Worm (Caenorhabditis elegans) whole organism, young adult: ENCODE data around the gene B0361.9.
A peak's percentile ranks its signal among the peaks of the same experiment; 100 is the strongest.

ENCODE experiments used
- B0019.2 ChIP-seq: fragments of 200-800 bp; sonication (Bioruptor generic); conservative IDR thresholded peaks from 2 replicates; pipeline ENCODE4 v1.3.6; 2022; ENCODE audit warnings: missing genetic modification reagents, missing genetic modification characterization, missing compliant biosample characterization
- B0035.1 ChIP-seq: sonication (generic microtip); optimal IDR thresholded peaks from 2 replicates; lab custom pipeline; 2016; ENCODE audit warnings: missing genetic modification characterization, mild to moderate bottlenecking, missing compliant biosample characterization, missing genotype, missing genetic modification reagents
- D2030.7 ChIP-seq: fragments of 200-800 bp; sonication (Bioruptor generic); IDR thresholded peaks from 2 replicates; pipeline ENCODE4 v1.3.6; 2022; ENCODE audit warnings: missing genetic modification reagents, missing genetic modification characterization, missing compliant biosample characterization
- F33H1.4 ChIP-seq: fragments of 200-800 bp; sonication (Bioruptor generic); IDR thresholded peaks from 2 replicates; pipeline ENCODE4 v1.3.6; 2022; ENCODE audit warnings: missing genetic modification reagents, missing genetic modification characterization, missing compliant biosample characterization
- F37B4.10 ChIP-seq: fragments of 200-800 bp; sonication (Bioruptor generic); IDR thresholded peaks from 2 replicates; pipeline ENCODE4 v1.3.6; 2022; ENCODE audit warnings: missing genetic modification characterization, missing compliant biosample characterization
- F39B2.1 ChIP-seq: fragments of 200-800 bp; sonication (Bioruptor generic); IDR thresholded peaks from 2 replicates; pipeline ENCODE4 v1.3.6; 2022; ENCODE audit warnings: missing genetic modification reagents, missing genetic modification characterization, missing compliant biosample characterization
- Y53F4B.3 ChIP-seq: fragments of 200-800 bp; sonication (Bioruptor generic); IDR thresholded peaks from 2 replicates; pipeline ENCODE4 v1.3.6; 2022; ENCODE audit warnings: missing genetic modification reagents, missing genetic modification characterization, missing compliant biosample characterization
- Y53G8AR.9 ChIP-seq: fragments of 200-800 bp; sonication (Bioruptor generic); conservative IDR thresholded peaks from 2 replicates; pipeline ENCODE4 v1.3.6; 2022; ENCODE audit warnings: missing genetic modification reagents, missing genetic modification characterization, missing compliant biosample characterization
- Y67H2A.10 ChIP-seq: fragments of 200-800 bp; sonication (Bioruptor generic); conservative IDR thresholded peaks from 2 replicates; pipeline ENCODE4 v1.3.6; 2022; ENCODE audit warnings: missing genetic modification reagents, missing genetic modification characterization, missing compliant biosample characterization
- ama-1 ChIP-seq, 3 experiments: fragments of 150-350 bp in 1 of 3; sonication (generic microtip) in 2 of 3; optimal IDR thresholded peaks; 2 replicates each; lab custom pipeline; 2014 to 2018; ENCODE audit warnings: missing biosample characterization in 2 of 3, missing genetic modification characterization in 2 of 3, missing genetic modification reagents in 2 of 3
- attf-3 ChIP-seq: fragments of 200-800 bp; sonication (Bioruptor generic); conservative IDR thresholded peaks from 2 replicates; pipeline ENCODE4 v1.3.6; 2022; ENCODE audit warnings: missing genetic modification reagents, missing genetic modification characterization, missing compliant biosample characterization
- attf-5 ChIP-seq: fragments of 200-800 bp; sonication (Bioruptor generic); optimal IDR thresholded peaks from 2 replicates; lab custom pipeline; 2018; ENCODE audit warnings: mild to moderate bottlenecking, missing genetic modification characterization, missing compliant biosample characterization
- attf-6 ChIP-seq: fragments of 200-800 bp; sonication (Bioruptor generic); IDR thresholded peaks from 2 replicates; pipeline ENCODE4 v1.3.6; 2022; ENCODE audit warnings: missing genetic modification reagents, missing genetic modification characterization, missing compliant biosample characterization
- cebp-2 ChIP-seq: fragments of 200-800 bp; sonication (Bioruptor generic); IDR thresholded peaks from 2 replicates; pipeline ENCODE4 v1.3.6; 2022; ENCODE audit warnings: missing genetic modification characterization, missing compliant biosample characterization
- ceh-27 ChIP-seq: fragments of 200-800 bp; sonication (Bioruptor generic); optimal IDR thresholded peaks from 2 replicates; lab custom pipeline; 2018; ENCODE audit warnings: mild to moderate bottlenecking, missing genetic modification characterization, moderate library complexity, missing compliant biosample characterization
- dpl-1 ChIP-seq: fragments of 150-350 bp; optimal IDR thresholded peaks from 2 replicates; lab custom pipeline; 2014; ENCODE audit warnings: missing biosample characterization, missing genetic modification reagents, missing genetic modification characterization
- efl-1 ChIP-seq: fragments of 150-350 bp; optimal IDR thresholded peaks from 2 replicates; lab custom pipeline; 2014; ENCODE audit warnings: missing biosample characterization, missing genetic modification reagents, missing genetic modification characterization
- egl-18 ChIP-seq: fragments of 200-800 bp; sonication (Bioruptor generic); IDR thresholded peaks from 2 replicates; pipeline ENCODE4 v1.3.6; 2022; ENCODE audit warnings: missing genetic modification reagents, missing genetic modification characterization, missing compliant biosample characterization
- egrh-3 ChIP-seq: fragments of 200-800 bp; sonication (Bioruptor generic); IDR thresholded peaks from 2 replicates; pipeline ENCODE4 v1.3.6; 2022; ENCODE audit warnings: missing genetic modification reagents, missing genetic modification characterization, missing compliant biosample characterization
- ekl-4 ChIP-seq: fragments of 200-800 bp; sonication (Bioruptor generic); IDR thresholded peaks from 2 replicates; pipeline ENCODE4 v1.3.6; 2022; ENCODE audit warnings: missing genetic modification reagents, missing genetic modification characterization, missing compliant biosample characterization
- ets-4 ChIP-seq: fragments of 200-800 bp; sonication (Bioruptor generic); optimal IDR thresholded peaks from 2 replicates; lab custom pipeline; 2018; ENCODE audit warnings: mild to moderate bottlenecking, missing genetic modification characterization, missing compliant biosample characterization
- fkh-3 ChIP-seq: sonication (generic microtip); optimal IDR thresholded peaks from 2 replicates; lab custom pipeline; 2016; ENCODE audit warnings: mild to moderate bottlenecking, missing genetic modification characterization, missing compliant biosample characterization
- gei-17 ChIP-seq: fragments of 200-800 bp; sonication (Bioruptor generic); optimal IDR thresholded peaks from 2 replicates; lab custom pipeline; 2018; ENCODE audit warnings: mild to moderate bottlenecking, missing genetic modification characterization, missing compliant biosample characterization
- him-1 ChIP-seq: sonication (generic microtip); optimal IDR thresholded peaks from 2 replicates; lab custom pipeline; 2016; ENCODE audit warnings: missing genotype, missing genetic modification reagents, missing genetic modification characterization, missing compliant biosample characterization
- hmg-20 ChIP-seq: fragments of 200-800 bp; sonication (Bioruptor generic); IDR thresholded peaks from 2 replicates; pipeline ENCODE4 v1.3.6; 2022; ENCODE audit warnings: missing genetic modification reagents, missing genetic modification characterization, missing compliant biosample characterization
- hrde-1 ChIP-seq: sonication (generic microtip); optimal IDR thresholded peaks from 2 replicates; lab custom pipeline; 2016; ENCODE audit warnings: missing genetic modification characterization, mild to moderate bottlenecking, missing compliant biosample characterization, moderate library complexity, missing genotype, missing genetic modification reagents, borderline replicate concordance
- lin-26 ChIP-seq: fragments of 200-800 bp; sonication (Bioruptor generic); IDR thresholded peaks from 2 replicates; pipeline ENCODE4 v1.3.6; 2022; ENCODE audit warnings: missing genetic modification reagents, missing genetic modification characterization, missing compliant biosample characterization
- lin-35 ChIP-seq, 3 experiments: fragments of 150-350 bp in 2 of 3; sonication (generic microtip) in 1 of 3; optimal IDR thresholded peaks; 2 replicates each; lab custom pipeline; 2014 to 2018; ENCODE audit warnings: missing biosample characterization in 3 of 3, missing genetic modification characterization in 3 of 3, missing genetic modification reagents in 3 of 3
- lir-1 ChIP-seq: fragments of 200-800 bp; sonication (Bioruptor generic); conservative IDR thresholded peaks from 2 replicates; pipeline ENCODE4 v1.3.6; 2022; ENCODE audit warnings: missing genetic modification reagents, missing genetic modification characterization, missing compliant biosample characterization
- lsl-1 ChIP-seq: fragments of 200-800 bp; sonication (Bioruptor generic); optimal IDR thresholded peaks from 2 replicates; lab custom pipeline; 2018; ENCODE audit warnings: mild to moderate bottlenecking, missing genetic modification characterization, moderate library complexity, missing compliant biosample characterization
- madf-3 ChIP-seq: fragments of 200-800 bp; sonication (Bioruptor generic); IDR thresholded peaks from 2 replicates; pipeline ENCODE4 v1.3.6; 2022; ENCODE audit warnings: missing genetic modification reagents, missing genetic modification characterization, missing compliant biosample characterization
- madf-6 ChIP-seq: fragments of 200-800 bp; sonication (Bioruptor generic); IDR thresholded peaks from 2 replicates; pipeline ENCODE4 v1.3.6; 2022; ENCODE audit warnings: missing genetic modification reagents, missing genetic modification characterization, missing compliant biosample characterization
- mcd-1 ChIP-seq: fragments of 200-800 bp; sonication (Bioruptor generic); IDR thresholded peaks from 2 replicates; pipeline ENCODE4 v1.3.6; 2022; ENCODE audit warnings: missing genetic modification reagents, missing genetic modification characterization, missing compliant biosample characterization
- mxl-1 ChIP-seq: sonication (generic microtip); optimal IDR thresholded peaks from 2 replicates; lab custom pipeline; 2016; ENCODE audit warnings: missing genetic modification characterization, missing compliant biosample characterization
- nfya-2 ChIP-seq: fragments of 200-800 bp; sonication (Bioruptor generic); IDR thresholded peaks from 2 replicates; pipeline ENCODE4 v1.3.6; 2022; ENCODE audit warnings: missing genetic modification reagents, missing genetic modification characterization, missing compliant biosample characterization
- nhr-80 ChIP-seq: sonication (generic microtip); optimal IDR thresholded peaks from 2 replicates; lab custom pipeline; 2016; ENCODE audit warnings: missing genetic modification characterization, missing compliant biosample characterization
- nhr-90 ChIP-seq: sonication (generic microtip); optimal IDR thresholded peaks from 2 replicates; lab custom pipeline; 2016; ENCODE audit warnings: missing genotype, mild to moderate bottlenecking, missing genetic modification characterization, missing compliant biosample characterization
- repo-1 ChIP-seq: sonication (generic microtip); optimal IDR thresholded peaks from 2 replicates; lab custom pipeline; 2017; ENCODE audit warnings: mild to moderate bottlenecking, missing genetic modification characterization, missing compliant biosample characterization
- snpc-1.1 ChIP-seq: sonication (generic microtip); optimal IDR thresholded peaks from 2 replicates; lab custom pipeline; 2017; ENCODE audit warnings: missing genetic modification characterization, mild to moderate bottlenecking, missing compliant biosample characterization, antibody characterized with exemption, moderate library complexity, missing genotype, missing genetic modification reagents; ENCODE audit not compliant: insufficient read depth
- snpc-1.3 ChIP-seq: sonication (generic microtip); optimal IDR thresholded peaks from 2 replicates; lab custom pipeline; 2017; ENCODE audit warnings: missing genetic modification characterization, mild to moderate bottlenecking, missing compliant biosample characterization, antibody characterized with exemption, moderate library complexity, missing genotype, missing genetic modification reagents; ENCODE audit not compliant: insufficient read depth
- sptf-2 ChIP-seq: fragments of 200-800 bp; sonication (Bioruptor generic); optimal IDR thresholded peaks from 2 replicates; lab custom pipeline; 2018; ENCODE audit warnings: mild to moderate bottlenecking, missing genetic modification characterization, missing compliant biosample characterization
- unc-62 ChIP-seq: fragments of 150-350 bp; optimal IDR thresholded peaks from 2 replicates; lab custom pipeline; 2014; ENCODE audit warnings: missing biosample characterization, missing genetic modification reagents, missing genetic modification characterization
- ztf-22 ChIP-seq: fragments of 200-800 bp; sonication (Bioruptor generic); optimal IDR thresholded peaks from 2 replicates; lab custom pipeline; 2018; ENCODE audit warnings: mild to moderate bottlenecking, missing genetic modification characterization, moderate library complexity, missing compliant biosample characterization
- ztf-28 ChIP-seq: fragments of 200-800 bp; sonication (Bioruptor generic); IDR thresholded peaks from 2 replicates; pipeline ENCODE4 v1.3.6; 2022; ENCODE audit warnings: missing genetic modification reagents, missing genetic modification characterization, missing compliant biosample characterization
- ztf-3 ChIP-seq: fragments of 200-800 bp; sonication (Bioruptor generic); optimal IDR thresholded peaks from 2 replicates; lab custom pipeline; 2018; ENCODE audit warnings: mild to moderate bottlenecking, missing genetic modification characterization, missing compliant biosample characterization

The B0361.9 gene

ce11 chrIII:7278491-7278890 lies 20.9 kb downstream of the B0361.9 start (continued):
- TF ChIP-seq lsl-1 (no peak), F37B4.10 (GFP tag; lab: Robert Waterston, UW) (no peak), hrde-1 (tag; lab: Kevin White, UChicago) (no peak), attf-3 (peak; percentile 46; the same call in 1 of the 2 replicates), sptf-2 (GFP tag; lab: Kevin White, UChicago) (no peak), mxl-1 (tag; lab: Kevin White, UChicago) (no peak), madf-6 (GFP tag; lab: Robert Waterston, UW) (no peak), egl-18 (no peak), Y53G8AR.9 (GFP tag; lab: Robert Waterston, UW) (peak; percentile 79), lir-1 (GFP tag; lab: Robert Waterston, UW) (no peak), gei-17 (GFP tag; lab: Kevin White, UChicago) (peak; percentile 83), ztf-22 (no peak), hmg-20 (GFP tag; lab: Robert Waterston, UW) (0 out of 2 replicates have a peak, but pooled peaks have one; percentile 32), ztf-28 (GFP tag; lab: Robert Waterston, UW) (no peak), B0019.2 (GFP tag; lab: Robert Waterston, UW) (no peak), attf-5 (GFP tag; lab: Kevin White, UChicago) (peak; percentile 58), Y67H2A.10 (GFP tag; lab: Robert Waterston, UW) (no peak), ama-1 (optimal IDR thresholded peaks at IDR 0.05; lab: Kevin White, UChicago) (no peak), ama-1 (GFP tag; optimal IDR thresholded peaks at IDR 0.05; lab: Kevin White, UChicago) (no peak), mcd-1 (GFP tag; lab: Robert Waterston, UW) (peak; percentile 83), egrh-3 (no peak), cebp-2 (GFP tag; lab: Robert Waterston, UW) (no peak), nfya-2 (GFP tag; lab: Robert Waterston, UW) (no peak), ztf-3 (GFP tag; lab: Kevin White, UChicago) (no peak), D2030.7 (GFP tag; lab: Robert Waterston, UW) (no peak), attf-6 (GFP tag; lab: Robert Waterston, UW) (no peak), nhr-90 (tag; lab: Kevin White, UChicago) (peak; percentile 49), ceh-27 (GFP tag; lab: Kevin White, UChicago) (peak; percentile 72), ets-4 (GFP tag; lab: Kevin White, UChicago) (peak; percentile 23), F39B2.1 (GFP tag; lab: Robert Waterston, UW) (no peak), unc-62 (GFP tag; lab: Kevin White, UChicago) (no peak), fkh-3 (no peak), Y53F4B.3 (no peak), madf-3 (GFP tag; lab: Robert Waterston, UW) (no peak), repo-1 (peak; percentile 95), F33H1.4 (GFP tag; lab: Robert Waterston, UW) (peak; percentile 18; the same call in 1 of the 2 replicates), snpc-1.1 (peak; percentile 73), lin-35 (GFP tag; optimal IDR thresholded peaks at IDR 0.05; lab: Kevin White, UChicago) (peak in 1 of 3 experiments; percentile 67), snpc-1.3 (tag; lab: Kevin White, UChicago) (peak; percentile 49), ekl-4 (GFP tag; lab: Robert Waterston, UW) (no peak), B0035.1 (tag; lab: Kevin White, UChicago) (no peak), lin-26 (GFP tag; lab: Robert Waterston, UW) (peak; percentile 70; the same call in 1 of the 2 replicates), him-1 (tag; lab: Kevin White, UChicago) (no peak), efl-1 (GFP tag; lab: Kevin White, UChicago) (no peak), dpl-1 (GFP tag; lab: Kevin White, UChicago) (peak; percentile 18), nhr-80 (tag; lab: Kevin White, UChicago) (peak; percentile 52)
